Worm (Caenorhabditis elegans): ENCODE results near the gene T01G1.2.

DNA sequence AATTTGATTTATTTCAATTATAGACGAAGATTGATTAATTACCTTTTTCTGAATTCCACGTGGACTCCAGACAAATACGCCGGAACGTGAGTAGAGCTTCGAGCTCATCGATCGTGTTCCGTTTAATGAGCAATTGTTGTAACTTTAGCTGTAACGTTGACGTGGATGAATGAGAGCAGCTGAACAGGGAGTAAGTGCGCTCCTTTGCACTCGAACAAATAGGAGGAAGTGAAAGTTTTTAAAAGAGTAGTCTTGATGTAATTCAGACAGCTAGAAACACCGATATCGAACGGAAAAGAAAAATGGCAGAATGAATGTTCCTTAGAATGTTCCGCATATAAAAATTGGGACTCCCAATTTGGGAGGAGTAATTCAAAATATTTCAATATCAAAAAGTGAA lies 17.4 kb downstream of the T01G1.2 start, which contains the start of gene sec-31:
- TF ChIP-seq scrt-1 (GFP tag; IDR thresholded peaks at IDR 0.05), result no peak
- no peak for TF ChIP-seq hnd-1 (tag; optimal IDR thresholded peaks at IDR 0.05)
- no peak for TF ChIP-seq tbx-11 (GFP tag; IDR thresholded peaks at IDR 0.05)
- no peak for TF ChIP-seq pes-1 (GFP tag; IDR thresholded peaks at IDR 0.05)
- no peak for TF ChIP-seq ama-1 (optimal IDR thresholded peaks at IDR 0.05)
- no peak for TF ChIP-seq flt-1 (GFP tag; IDR thresholded peaks at IDR 0.05)
- no peak for TF ChIP-seq hmg-4 (GFP tag; optimal IDR thresholded peaks at IDR 0.05)
